Worm (Caenorhabditis elegans): Measurements from ENCODE around the gene T26H5.10.

The T26H5.10 gene

ce11 chrV:15395347-15395746 is 48.3 kb downstream of the T26H5.10 start, which contains the start of gene cyb-3 (continued):
- TF ChIP-seq madf-6 (GFP tag; IDR thresholded peaks at IDR 0.05) (peak; percentile 95), madf-3 (GFP tag; IDR thresholded peaks at IDR 0.05) (peak; percentile 89), F33H1.4 (GFP tag; IDR thresholded peaks at IDR 0.05) (peak; percentile 71), hsf-1 (GFP tag; IDR thresholded peaks at IDR 0.05) (peak; percentile 86), unc-130 (GFP tag; optimal IDR thresholded peaks at IDR 0.05) (peak; percentile 36), attf-6 (GFP tag; IDR thresholded peaks at IDR 0.05) (no peak), lsl-1 (GFP tag; optimal IDR thresholded peaks at IDR 0.05) (peak; percentile 82), dox-1 (GFP tag; IDR thresholded peaks at IDR 0.05) (peak; percentile 60; the same call in 1 of the 2 replicates), D2030.7 (GFP tag; IDR thresholded peaks at IDR 0.05) (peak; percentile 91), hrde-1 (tag; optimal IDR thresholded peaks at IDR 0.05; ENCODE audit: borderline replicate concordance) (no peak), hmg-1.2 (GFP tag; IDR thresholded peaks at IDR 0.05) (peak; percentile 55; the same call in 1 of the 2 replicates), snpc-3.4 (tag; optimal IDR thresholded peaks at IDR 0.05) (peak; percentile 68), dpl-1 (GFP tag; optimal IDR thresholded peaks at IDR 0.05) (peak; percentile 85)

ce11 chrV:15394906-15395305 is 48.7 kb downstream of the T26H5.10 start, which contains the start of gene T06E6.1:
T06E6.1 (minus strand) TSS chrV:15394961.
- TF ChIP-seq lin-54 (GFP tag; optimal IDR thresholded peaks at IDR 0.05) (peak; percentile 10), somi-1 (GFP tag; optimal IDR thresholded peaks at IDR 0.05) (no peak)

Data from whole organism, young adult.